Fruit fly (Drosophila melanogaster) S2 (cell line): ENCODE data around the gene Dic1.

Source experiments
- CG8478 ChIP-seq: fragments of >200 bp; optimal IDR thresholded peaks from 2 replicates; lab custom pipeline; 2018
- CTCF ChIP-seq, 2 experiments: fragments of >200 bp; optimal IDR thresholded peaks; 2 replicates each; lab custom pipeline; 2018

Gene Dic1

DNA sequence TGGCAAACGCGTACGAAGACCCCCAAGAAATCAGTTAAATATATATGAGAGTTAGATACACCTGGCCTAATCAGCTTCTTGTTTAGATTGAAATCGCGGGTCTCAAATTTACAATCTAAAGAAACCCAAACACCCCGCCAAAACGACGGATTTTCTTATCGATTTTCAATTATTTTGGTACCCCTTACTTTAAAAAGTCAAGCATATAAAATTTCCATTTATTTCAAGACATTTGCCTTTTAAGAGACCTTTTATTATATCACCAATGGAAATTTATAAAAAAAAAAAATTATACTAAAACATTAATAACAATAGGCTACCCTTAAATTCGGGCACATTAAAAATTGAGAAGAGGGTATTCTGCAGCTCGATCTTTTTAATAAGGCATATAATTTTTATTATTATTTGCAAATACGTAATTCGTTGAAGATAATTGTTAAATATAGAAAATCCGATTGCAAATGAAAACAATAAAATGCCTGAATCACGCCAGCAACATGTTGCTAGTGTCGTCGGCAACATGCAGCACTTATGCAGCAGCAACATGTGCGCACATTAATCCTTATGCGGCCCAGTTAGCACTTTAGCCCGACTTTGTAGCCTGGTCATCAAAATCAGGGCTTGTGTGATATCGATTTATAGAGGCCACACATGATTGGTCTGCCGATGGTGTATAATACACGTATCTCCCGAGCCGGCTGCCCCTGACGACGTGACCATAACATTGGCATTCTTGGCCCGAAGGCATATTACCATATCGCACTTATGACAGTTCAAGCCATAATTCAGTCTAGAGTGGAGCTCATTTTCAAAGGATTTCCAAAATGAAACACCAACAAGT, 7.3 kb downstream of the Dic1 start, which contains the start of the genes Lip3 and CG34309:
TSS of gene Lip3 (minus strand) at position 65 of the 841 bp plus-strand sequence.
TSS of gene CG34309 (plus strand) at position 791 of the 841 bp plus-strand sequence.
- no peak for TF ChIP-seq CG8478 (lab: Kevin White, UChicago)
- no peak for TF ChIP-seq CTCF (optimal IDR thresholded peaks at IDR 0.05; lab: Kevin White, UChicago)

DNA sequence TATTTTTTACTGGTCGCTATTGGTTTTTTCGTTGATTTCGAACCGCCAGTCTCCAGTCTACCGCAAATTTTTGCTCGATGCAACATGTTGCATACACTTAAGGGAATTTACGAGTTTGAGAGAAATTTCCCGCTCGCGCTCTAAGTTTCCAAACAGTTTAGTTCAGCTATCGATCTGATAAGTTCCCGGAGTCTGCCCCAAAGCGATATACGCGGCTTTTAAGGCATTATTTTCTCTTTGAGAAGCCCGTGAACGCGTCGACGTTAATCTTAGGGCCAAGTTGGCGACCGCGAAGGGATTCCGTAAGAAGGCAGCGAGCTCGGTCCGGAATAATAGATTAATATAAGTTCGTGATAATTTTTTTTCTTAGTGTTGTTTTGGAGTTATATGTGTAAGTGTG, 10.2 kb downstream of the Dic1 start:
- no peak for TF ChIP-seq CTCF (optimal IDR thresholded peaks at IDR 0.05; lab: Kevin White, UChicago)
- TF ChIP-seq CG8478 (lab: Kevin White, UChicago): no peak

DNA sequence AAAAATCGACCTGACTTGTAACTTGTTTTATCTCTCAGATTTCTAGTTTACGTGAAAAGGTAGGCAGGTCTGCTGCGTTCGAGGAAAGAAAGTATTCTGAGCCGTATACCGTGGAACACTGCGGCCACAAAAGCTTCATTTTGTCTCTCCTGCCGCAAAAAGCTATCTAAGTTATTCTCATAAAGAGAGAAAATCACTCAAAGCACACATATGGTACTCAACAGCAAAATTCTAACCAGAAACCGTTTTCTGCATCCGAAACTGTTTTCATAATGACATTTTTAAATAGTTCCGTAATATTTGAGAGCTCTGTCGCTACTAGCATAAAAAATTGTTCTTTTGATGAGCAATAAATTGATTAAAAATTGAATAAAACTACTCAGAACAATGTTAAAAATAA, 14.9 kb downstream of the Dic1 start, which contains the start of the genes CG9813 and CG8870:
TSS of gene CG9813 (minus strand) at position 101 of the 400 bp plus-strand sequence.
TSS of gene CG8870 (plus strand) at position 168 of the 400 bp plus-strand sequence.
- TF ChIP-seq CG8478 (lab: Kevin White, UChicago) (no peak), CTCF (optimal IDR thresholded peaks at IDR 0.05; lab: Kevin White, UChicago) (no peak)

DNA sequence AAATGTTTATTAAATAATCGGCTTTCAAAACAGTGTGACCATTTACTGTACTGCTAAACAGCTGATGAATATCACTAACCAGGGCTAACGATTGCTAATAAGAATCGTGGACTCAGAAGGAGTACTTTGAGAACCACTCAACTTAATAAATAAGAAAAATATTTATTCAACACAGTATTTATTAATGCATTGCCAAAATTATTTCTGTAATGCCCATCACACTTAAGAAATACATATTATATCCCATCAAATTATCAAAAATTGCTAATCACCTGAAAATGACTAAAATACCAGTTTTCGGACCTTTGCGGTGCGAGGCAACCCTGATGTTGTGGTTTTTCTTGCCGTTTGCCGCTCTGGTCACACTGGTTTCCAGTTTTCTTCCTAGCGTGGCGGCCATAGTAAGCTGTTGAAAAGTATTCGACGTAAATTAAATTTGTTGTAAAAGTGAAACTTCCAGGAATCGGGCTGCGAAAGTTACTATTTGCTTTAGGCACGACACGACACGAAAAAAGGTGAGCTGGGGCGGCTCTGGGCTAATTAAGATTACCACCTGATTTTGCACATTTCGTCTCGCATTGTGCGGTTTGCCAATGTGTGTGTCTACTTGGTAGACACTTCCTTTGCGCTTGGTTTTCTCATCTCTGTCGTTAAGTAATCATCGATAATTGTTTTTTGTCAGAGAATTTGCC, 17.2 kb downstream of the Dic1 start, which contains the start of the genes mRpS21 and Droj2:
TSS of gene mRpS21 (minus strand) at position 66 of the 692 bp plus-strand sequence.
TSS of gene Droj2 (plus strand) at position 363 of the 692 bp plus-strand sequence.
- TF ChIP-seq CG8478 (lab: Kevin White, UChicago) (no peak), CTCF (optimal IDR thresholded peaks at IDR 0.05; lab: Kevin White, UChicago) (no peak)

DNA sequence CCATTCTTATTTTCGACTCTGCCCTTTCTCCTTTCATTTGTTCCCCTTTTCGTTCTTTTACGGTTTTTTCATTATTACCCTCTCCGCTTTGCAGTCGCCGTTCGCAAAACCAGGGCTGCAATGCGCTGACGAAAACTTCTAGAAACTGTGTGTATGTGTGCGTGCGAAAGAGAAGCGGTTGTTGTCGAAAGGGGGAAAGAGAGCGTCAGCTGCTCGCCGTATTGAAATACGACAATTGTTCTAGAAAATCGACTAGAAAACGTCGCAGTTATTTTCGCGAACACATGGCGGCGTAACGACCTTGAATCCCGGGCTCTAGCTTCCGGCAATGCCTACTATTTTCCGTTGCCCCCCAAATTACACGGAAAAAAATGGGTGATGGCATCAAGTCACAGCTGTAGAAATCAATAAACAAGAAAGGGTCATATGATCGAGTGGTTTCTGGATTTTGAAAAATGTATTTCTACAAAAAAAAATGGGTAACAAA, 18.0 kb downstream of the Dic1 start:
- TF ChIP-seq CG8478 (lab: Kevin White, UChicago) (no peak), CTCF (optimal IDR thresholded peaks at IDR 0.05; lab: Kevin White, UChicago) (no peak)

DNA sequence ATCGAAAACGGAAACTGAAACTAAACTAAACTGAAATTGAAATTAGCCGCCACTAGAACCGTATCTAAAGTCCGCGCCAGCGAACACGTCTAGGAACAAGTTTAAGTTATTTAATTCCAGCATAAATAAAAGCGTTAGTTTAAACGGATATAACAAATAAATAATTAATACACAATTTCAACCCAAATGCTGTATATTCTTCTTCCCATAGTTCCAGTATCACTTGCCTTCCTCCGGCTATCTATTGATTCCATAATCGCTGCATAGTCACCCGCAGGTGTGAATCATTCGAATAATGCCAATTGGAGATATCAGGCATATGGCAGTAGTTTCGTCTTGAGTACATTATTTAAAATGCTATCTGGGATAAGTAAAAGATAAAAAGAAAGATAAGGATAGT, 20.4 kb downstream of the Dic1 start:
- TF ChIP-seq CTCF (optimal IDR thresholded peaks at IDR 0.05; lab: Kevin White, UChicago): no peak
- no peak for TF ChIP-seq CG8478 (lab: Kevin White, UChicago)

DNA sequence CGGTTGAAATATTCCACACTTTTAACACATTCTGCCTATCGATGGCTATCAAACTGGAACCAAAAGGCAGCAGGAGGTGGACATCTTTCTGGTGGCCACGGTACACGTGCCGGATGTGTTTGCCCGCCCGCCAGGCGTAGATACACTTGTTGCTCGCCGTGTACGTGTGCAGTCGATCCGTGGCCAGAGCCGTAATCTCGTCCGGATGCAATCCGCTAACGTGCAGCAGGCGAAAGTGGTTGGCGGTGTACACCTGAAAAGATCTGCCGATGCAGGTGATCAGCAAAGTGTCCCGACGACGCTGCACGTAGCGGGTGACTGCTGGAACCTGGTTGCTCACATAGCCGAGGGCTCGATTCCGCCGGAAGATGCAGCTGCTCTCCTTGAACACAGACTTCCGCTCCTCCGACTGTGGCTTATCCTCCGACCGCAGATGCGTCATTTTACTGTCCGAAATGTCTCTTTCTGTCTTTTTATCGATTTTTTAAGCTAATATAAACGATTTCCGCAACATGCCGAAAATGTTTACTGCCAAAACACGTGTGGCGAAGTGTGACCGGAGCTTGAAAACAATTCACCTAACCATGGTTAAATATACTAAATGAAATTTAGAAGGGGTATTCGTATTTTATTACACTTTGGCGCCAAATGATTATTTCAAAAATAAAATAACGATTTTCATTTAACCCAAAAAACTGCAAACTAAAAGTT, 23.6 kb downstream of the Dic1 start, which contains the start of gene CG9799:
TSS of gene CG9799 (minus strand) at position 550 of the 711 bp plus-strand sequence.
- TF ChIP-seq CTCF (optimal IDR thresholded peaks at IDR 0.05; lab: Kevin White, UChicago) (no peak), CG8478 (lab: Kevin White, UChicago) (no peak)

DNA sequence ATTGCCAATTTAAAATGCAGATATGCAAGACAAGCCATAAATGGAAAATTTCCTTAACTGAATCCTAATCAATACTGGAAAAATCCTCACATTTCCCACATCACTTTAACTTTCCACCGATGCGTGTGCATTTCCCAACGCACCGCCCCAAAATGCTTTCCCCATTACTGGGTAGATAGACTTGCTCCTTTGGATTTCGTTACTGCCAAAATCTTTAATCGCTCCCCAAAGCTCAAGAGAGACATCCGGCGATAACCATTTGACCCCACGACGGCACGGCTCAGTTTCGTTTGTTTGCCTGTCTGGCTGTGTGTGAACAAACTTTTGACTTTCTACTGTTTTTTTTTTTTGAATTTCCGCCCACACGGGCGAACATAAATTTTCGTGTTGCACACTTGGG, 25.8 kb downstream of the Dic1 start:
- TF ChIP-seq CG8478 (lab: Kevin White, UChicago) (no peak), CTCF (optimal IDR thresholded peaks at IDR 0.05; lab: Kevin White, UChicago) (no peak)

DNA sequence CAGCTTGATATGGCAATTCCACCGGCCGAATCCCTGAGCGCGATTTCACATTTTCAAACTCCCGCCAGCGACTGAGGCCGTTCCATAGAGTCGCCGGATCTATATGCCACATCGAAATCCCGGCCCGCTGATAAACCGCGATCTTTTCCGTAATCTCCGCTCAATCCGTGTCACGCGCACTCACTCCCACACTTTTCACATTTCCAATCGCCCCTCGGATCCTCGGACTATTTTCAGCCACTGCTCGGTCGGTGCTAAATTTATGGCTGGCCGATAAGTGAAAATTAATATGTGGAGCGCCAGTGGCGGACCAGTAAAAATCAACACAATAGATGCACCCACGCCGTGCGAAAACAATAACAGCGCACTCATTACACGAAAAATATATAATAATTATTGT, 28.3 kb downstream of the Dic1 start:
- TF ChIP-seq CG8478 (lab: Kevin White, UChicago): no peak
- TF ChIP-seq CTCF (optimal IDR thresholded peaks at IDR 0.05; lab: Kevin White, UChicago): no peak

DNA sequence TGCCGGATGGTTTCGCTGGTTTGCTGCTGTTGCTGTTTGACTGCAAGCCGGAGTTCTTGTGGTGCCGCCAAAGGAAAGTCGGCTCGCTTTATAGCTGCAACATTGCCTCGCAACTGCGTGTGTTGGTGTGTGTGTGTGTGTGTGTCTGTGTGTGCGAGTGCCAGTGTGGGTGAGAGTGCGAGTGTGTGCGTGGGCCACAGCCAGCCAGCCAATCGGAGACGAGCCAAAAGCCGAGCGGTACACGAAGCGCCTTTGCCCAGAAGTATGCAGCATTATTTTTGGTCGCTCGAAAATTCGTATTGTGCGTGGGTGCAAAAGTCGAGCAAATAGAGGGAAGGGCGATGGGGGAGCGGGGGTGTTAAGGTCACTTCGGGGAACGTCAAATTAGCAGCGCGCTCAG, 30.4 kb downstream of the Dic1 start, which contains the start of gene CCHa2:
TSS of gene CCHa2 (minus strand) at position 65 of the 400 bp plus-strand sequence.
- TF ChIP-seq CG8478 (lab: Kevin White, UChicago) (no peak), CTCF (optimal IDR thresholded peaks at IDR 0.05; lab: Kevin White, UChicago) (no peak)

DNA sequence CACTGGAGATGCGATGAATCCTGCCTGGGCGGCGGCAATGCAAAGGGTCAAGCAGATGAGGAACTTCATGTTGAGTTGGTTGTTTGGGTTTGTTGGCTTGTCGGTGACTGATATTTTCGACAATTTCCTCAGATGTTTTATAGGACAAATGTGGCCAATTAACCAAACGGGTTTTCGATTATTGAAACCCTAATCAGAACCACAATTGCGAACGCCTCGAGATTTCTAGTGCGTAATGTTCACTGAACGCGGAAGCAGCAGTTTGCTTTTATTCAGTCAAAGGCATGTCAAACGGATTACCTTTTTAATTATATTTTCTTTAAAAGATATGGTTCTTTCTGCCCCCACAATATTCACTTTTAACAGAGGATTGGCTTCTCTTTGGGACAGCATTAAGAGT, 32.3 kb downstream of the Dic1 start, which contains the start of gene CG14374:
TSS of gene CG14374 (minus strand) at position 101 of the 400 bp plus-strand sequence.
- TF ChIP-seq CG8478 (lab: Kevin White, UChicago) (no peak), CTCF (optimal IDR thresholded peaks at IDR 0.05; lab: Kevin White, UChicago) (no peak)

DNA sequence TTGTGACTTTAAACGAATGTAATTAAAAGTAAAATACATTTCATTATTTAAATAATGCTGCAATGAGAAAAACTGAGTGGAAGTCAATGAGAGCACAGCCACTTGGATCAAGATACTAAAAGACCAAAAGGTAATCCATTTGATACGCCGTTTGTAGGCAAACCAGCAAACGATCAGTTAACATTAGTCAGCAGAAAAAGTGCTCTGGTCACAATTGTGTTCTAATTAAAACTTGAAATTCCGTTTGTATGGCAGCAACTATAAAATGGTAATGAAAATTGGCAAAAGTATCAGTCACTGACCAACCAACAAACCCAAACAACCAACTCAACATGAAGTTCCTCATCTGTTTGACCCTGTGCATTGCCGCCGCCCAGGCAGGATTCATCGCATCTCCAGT, 32.8 kb downstream of the Dic1 start, which contains the start of gene CG14377:
TSS of gene CG14377 (plus strand) at position 301 of the 400 bp plus-strand sequence.
- no peak for TF ChIP-seq CG8478 (lab: Kevin White, UChicago)
- TF ChIP-seq CTCF (optimal IDR thresholded peaks at IDR 0.05; lab: Kevin White, UChicago): no peak

DNA sequence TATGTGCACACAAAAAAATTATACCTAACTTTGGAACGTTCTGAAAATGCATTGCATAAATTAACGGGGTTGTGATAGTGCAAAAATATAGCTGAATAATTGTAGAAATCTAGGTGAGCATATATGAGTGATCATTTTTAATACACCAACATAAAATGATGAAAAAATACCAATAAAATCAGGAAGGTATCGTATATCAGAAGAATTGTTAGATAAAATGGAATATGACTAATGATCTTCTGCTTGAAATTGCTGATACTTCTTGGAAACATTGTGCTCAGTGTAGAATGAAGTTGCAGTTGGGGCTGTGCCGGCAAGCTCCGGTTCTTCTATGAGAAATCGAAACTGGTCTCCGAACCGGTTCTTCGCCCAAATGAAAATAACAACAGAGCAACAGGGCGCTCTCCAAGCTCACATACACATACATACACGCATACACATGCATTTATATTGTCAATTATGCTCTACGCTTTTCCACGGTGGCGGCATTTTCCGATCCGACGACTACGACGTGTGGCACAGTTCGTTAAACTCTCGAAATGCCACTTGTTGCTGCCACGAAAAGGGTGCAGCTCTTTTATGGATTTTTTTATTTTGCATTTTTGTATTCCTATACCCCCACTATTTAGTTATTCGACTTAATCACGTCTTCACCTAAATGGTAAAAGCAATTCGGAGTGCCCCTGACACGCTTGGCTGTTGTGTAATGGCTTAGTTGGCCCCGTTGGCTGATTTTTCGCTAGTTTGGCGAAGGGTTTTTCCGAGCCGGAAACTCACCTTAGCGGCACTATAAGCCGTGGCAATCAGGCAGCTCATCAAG, 36.4 kb downstream of the Dic1 start:
- no peak for TF ChIP-seq CTCF (optimal IDR thresholded peaks at IDR 0.05; lab: Kevin White, UChicago)
- TF ChIP-seq CG8478 (lab: Kevin White, UChicago): no peak
